Fruit fly (Drosophila melanogaster): ENCODE data around the gene Sf3b1.

Gene Sf3b1

DNA sequence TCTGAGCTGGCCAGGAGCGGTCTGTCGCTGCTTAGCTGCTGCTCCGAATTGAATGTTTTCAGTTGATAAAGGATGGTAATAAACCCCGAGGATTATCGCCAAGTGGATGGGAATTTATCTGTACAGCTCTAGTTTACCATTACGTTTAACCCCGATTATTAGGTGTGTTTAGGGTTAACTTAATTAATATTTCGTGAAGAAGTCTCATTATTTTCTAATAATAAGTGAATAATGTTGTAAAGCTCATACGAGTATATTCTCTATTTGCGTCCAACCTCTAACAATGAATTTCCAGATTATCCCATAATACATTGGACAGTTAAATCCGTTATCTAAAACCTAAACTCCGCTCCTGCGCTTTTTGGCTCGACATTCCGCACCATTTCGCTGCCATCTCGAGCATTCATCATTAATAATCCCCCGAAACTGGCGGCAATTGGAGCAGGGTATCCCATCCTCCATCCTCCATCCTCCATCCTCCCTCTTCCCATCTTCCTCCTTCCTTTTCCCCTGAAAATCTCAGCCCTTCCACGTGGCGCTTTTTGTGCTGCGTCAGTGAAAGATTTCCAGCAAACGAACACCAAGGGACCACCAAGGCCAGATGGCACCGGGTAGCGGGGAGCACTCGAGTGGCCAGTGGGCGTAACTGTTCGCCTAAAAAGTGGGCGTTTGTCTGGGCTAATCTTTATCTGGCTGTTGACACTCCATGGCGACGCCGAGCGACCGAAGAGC is 41.8 kb upstream of the Sf3b1 start:
- no peak for TF ChIP-seq Sin3A (optimal IDR thresholded peaks at IDR 0.05)
- TF ChIP-seq Myc (optimal IDR thresholded peaks at IDR 0.05) = no peak
- no peak for TF ChIP-seq h (optimal IDR thresholded peaks at IDR 0.05)
- no peak for TF ChIP-seq psq (optimal IDR thresholded peaks at IDR 0.05)
- TF ChIP-seq ttk (optimal IDR thresholded peaks at IDR 0.05) = no peak
- TF ChIP-seq insv (optimal IDR thresholded peaks at IDR 0.05) = no peak

DNA sequence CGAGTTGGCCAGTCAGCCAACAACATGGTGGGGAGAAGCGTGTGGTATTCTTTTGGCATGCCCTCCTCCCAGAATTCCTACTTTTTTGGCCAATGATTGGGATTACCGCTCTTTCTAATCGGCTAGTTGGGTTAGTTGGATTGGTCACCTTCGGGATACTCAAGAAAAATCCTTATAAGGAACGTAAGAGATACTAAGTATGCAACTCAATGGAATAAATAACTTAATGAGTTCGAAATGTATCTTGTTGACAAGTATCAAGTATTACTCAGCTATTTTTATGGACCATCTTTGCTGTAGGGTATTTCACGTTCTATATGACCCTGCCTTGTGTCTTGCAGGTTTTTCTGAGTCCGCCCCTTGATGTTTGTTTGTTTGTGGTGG is 41.2 kb upstream of the Sf3b1 start:
- no peak for TF ChIP-seq insv (optimal IDR thresholded peaks at IDR 0.05)
- no peak for TF ChIP-seq Myc (optimal IDR thresholded peaks at IDR 0.05)
- TF ChIP-seq Sin3A (optimal IDR thresholded peaks at IDR 0.05) = no peak
- no peak for TF ChIP-seq h (optimal IDR thresholded peaks at IDR 0.05)
- TF ChIP-seq psq (optimal IDR thresholded peaks at IDR 0.05) = no peak

DNA sequence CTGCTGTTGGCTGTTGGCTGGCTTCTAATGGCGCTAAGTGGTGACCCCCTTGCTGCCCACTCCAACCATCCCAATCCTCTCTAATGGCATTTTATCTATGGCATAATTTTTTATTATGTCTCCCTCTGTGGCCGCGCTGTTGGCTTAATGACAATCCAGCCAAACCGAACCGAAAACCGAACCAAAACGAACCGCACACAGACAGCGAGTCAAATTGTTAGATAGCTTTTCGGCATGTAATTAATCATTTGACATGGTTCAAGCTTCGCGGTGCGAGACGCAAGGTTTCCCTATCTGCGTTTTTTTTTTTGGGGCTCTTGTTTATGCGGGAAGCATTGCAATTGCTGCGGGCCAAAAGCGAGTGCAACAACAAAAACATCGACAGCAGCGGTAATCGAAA is 40.5 kb upstream of the Sf3b1 start:
- no peak for TF ChIP-seq ttk (optimal IDR thresholded peaks at IDR 0.05)
- no peak for TF ChIP-seq Sin3A (optimal IDR thresholded peaks at IDR 0.05)
- TF ChIP-seq psq (optimal IDR thresholded peaks at IDR 0.05) = no peak
- TF ChIP-seq h (optimal IDR thresholded peaks at IDR 0.05) = no peak
- no peak for TF ChIP-seq insv (optimal IDR thresholded peaks at IDR 0.05)
- no peak for TF ChIP-seq Myc (optimal IDR thresholded peaks at IDR 0.05)

DNA sequence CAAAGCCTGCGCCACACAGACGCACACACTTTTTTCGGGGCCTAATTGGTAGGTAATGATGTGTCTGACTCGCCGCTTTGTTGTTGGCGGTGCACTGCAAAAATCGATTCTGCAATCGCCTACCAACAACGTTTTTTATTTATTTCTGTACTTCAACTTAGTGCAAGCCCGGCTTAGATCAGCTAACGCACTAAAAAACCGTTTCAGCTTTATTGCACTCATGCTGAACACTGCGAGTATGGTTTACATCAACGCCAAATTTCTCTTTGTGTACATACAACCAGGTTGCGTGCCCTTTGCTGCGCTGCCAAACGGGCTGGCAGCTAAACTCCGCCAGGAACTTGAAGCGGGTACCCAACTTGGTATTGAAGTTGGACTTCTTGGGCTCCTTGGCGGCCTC is 37.9 kb upstream of the Sf3b1 start:
- TF ChIP-seq Myc (optimal IDR thresholded peaks at IDR 0.05) (no peak), ttk (optimal IDR thresholded peaks at IDR 0.05) (no peak), h (optimal IDR thresholded peaks at IDR 0.05) (no peak), insv (optimal IDR thresholded peaks at IDR 0.05) (no peak), psq (optimal IDR thresholded peaks at IDR 0.05) (no peak), Sin3A (optimal IDR thresholded peaks at IDR 0.05) (no peak)

DNA sequence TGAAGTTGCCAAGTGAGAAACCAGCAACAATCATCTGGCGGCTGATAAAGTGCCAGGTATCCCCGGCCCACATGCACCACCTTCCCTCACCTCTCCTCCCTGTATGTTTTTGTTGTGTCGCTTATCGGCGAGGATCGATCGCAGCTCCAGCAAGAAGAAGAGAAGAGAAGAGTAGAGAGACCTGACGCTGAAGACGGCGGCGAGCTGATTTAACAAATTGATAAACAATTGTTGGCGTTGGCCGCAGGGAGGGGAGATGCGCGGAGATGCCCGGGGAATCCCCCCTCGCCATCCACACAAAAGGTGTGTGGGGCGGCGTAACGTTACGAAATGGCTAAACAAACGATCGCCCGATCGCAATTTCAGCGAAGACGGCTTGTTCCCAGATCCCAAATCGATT is 34.4 kb upstream of the Sf3b1 start:
- no peak for TF ChIP-seq h (optimal IDR thresholded peaks at IDR 0.05)
- no peak for TF ChIP-seq Sin3A (optimal IDR thresholded peaks at IDR 0.05)
- TF ChIP-seq Myc (optimal IDR thresholded peaks at IDR 0.05) = no peak
- no peak for TF ChIP-seq psq (optimal IDR thresholded peaks at IDR 0.05)
- no peak for TF ChIP-seq ttk (optimal IDR thresholded peaks at IDR 0.05)
- no peak for TF ChIP-seq insv (optimal IDR thresholded peaks at IDR 0.05)

DNA sequence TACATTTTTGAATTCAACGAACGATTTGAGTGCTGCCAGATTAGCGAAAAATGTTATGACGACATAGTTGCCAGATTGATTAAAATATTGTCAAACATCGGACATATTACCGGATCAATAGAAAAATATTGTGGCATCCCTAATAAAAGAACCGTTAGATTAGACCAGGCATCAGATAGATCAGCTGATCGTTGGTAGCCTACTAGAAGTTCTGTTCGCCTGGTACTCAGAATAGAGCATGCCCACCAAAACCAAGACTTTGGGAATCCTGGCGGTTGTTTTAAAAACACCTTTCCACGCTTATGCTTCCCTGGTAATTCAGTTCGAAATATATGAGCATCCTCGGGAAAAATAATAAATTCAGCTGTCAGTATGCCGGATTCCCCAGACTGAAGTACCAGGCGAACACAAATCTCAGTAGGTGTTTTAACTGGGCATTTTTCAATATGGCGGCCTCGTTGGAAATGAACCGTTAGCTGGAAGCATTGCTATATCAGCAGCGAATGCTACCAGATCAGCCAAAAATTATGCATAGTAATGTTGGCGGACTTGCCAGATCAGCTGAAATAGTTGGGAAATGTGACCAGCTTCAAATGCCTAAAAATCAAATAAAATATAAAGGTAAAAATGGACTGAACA is 27.4 kb upstream of the Sf3b1 start:
- TF ChIP-seq Myc (optimal IDR thresholded peaks at IDR 0.05) (no peak), ttk (optimal IDR thresholded peaks at IDR 0.05) (no peak), insv (optimal IDR thresholded peaks at IDR 0.05) (no peak), h (optimal IDR thresholded peaks at IDR 0.05) (no peak), Sin3A (optimal IDR thresholded peaks at IDR 0.05) (no peak), psq (optimal IDR thresholded peaks at IDR 0.05) (no peak)

DNA sequence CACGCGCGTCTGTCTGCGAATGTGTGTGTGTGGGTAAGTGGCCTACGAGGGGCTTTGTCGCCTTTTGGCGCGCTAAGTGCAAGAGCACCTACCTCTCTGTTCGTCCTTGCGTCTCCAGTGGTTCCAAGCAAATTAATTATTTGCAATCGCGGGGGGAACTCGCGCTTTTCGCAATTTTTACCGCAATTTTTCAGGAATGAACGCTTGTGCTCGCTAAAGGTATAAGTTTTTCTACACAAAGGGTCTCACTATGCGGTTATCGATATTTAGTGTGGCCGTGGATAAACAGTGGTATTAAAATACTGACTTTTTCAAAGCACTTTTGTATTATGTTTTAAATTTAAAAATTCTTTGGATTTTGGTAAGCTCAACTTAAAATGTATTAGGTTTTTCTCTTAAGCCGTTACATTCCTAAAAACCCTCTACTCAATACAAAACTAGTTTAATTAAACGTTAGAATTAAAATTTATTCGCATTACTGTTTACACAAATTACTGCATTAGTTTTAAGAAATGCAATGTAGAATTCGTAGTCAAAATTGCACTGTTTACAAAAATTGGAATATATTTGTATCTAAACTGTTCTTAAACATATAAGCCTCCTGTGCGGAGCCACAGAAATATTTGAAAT is 25.7 kb upstream of the Sf3b1 start, which contains the start of gene lwr:
Gene lwr, minus strand, starts transcription at position 243 of the 630 bp plus-strand sequence.
- TF ChIP-seq ttk (optimal IDR thresholded peaks at IDR 0.05) (no peak), Myc (optimal IDR thresholded peaks at IDR 0.05) (no peak), Sin3A (optimal IDR thresholded peaks at IDR 0.05) (no peak), insv (optimal IDR thresholded peaks at IDR 0.05) (no peak)

DNA sequence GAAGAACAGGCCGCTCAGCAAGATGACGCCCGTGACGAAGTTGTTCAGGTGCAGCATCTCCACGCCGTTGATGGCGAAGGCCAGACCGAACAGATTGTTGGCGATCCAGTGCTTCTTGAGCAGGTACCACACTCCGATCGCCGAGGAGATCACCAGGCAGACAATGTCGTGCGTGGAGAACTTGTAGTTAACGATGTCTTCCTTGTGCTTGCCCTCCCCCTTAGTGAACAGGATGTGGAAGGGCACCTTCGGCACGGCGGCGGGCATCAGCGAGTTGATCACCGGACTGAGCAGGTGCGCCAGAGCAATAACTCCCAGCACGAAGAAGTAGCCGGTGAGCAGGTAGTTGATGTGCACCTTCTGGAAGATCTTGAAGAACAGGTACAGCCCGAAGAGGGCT is 24.3 kb upstream of the Sf3b1 start:
- no peak for TF ChIP-seq Sin3A (optimal IDR thresholded peaks at IDR 0.05)
- TF ChIP-seq ttk (optimal IDR thresholded peaks at IDR 0.05) = peak; percentile 97

DNA sequence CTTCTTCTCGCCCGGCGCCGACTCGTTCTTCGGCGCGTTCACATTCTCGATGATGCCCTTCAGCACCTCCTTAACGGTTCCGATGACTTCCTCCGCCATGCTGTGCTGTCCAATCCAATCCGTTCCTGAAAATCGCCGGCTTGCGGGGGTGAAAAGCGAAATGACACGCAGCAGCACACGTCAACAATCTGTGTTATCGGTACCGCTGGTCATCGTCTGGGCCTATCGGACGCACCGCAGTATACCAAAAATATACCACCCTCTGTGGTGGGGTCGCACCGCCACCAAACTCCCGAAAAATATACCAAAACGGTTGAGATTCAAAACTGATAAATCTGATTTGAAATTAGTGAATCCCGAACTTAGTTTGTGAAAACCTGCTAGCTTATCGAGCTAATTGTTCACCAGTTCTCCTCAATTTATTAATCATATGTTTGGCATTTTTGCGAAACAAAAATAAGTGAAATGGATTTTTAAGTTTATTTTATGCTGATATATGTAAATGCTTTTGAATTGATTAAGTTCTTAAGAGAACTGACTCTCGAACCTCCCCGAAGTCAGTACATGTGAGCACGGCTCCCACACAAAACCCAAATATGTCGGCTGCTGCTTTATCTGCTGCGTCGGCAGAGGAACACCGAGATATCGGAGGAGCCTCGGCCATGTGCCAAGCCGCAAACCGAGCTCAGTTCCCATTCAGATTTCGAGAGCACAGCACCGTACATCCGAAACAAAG is 23.5 kb upstream of the Sf3b1 start, which contains the start of the genes Spp and nAChRbeta3:
Gene Spp, minus strand, starts transcription at position 210 of the 736 bp plus-strand sequence.
Gene nAChRbeta3, plus strand, starts transcription at position 686 of the 736 bp plus-strand sequence.
- TF ChIP-seq psq (optimal IDR thresholded peaks at IDR 0.05) = no peak
- TF ChIP-seq ttk (optimal IDR thresholded peaks at IDR 0.05) = no peak
- TF ChIP-seq Myc (optimal IDR thresholded peaks at IDR 0.05) = no peak
- no peak for TF ChIP-seq insv (optimal IDR thresholded peaks at IDR 0.05)
- no peak for TF ChIP-seq h (optimal IDR thresholded peaks at IDR 0.05)
- TF ChIP-seq Sin3A (optimal IDR thresholded peaks at IDR 0.05) = no peak

DNA sequence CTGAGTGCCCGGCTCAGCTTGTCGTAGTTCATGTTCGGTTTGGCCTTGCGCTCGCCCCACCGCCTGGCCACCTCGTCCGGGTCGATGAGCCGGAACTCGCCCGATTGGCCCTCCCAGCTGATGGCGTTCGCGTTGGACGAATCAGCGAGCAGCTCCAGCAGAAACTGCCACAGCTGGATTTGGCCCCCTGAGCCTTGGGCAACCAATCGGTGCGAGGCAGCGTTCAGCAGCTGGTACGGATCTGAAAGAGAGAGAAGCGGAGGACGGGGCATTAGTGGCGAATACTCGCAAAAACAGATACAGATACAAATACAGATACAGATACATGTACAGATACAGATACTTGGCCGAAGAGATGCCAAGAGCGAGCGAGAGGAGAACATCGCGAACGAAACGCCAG is 20.2 kb upstream of the Sf3b1 start:
- no peak for TF ChIP-seq Sin3A (optimal IDR thresholded peaks at IDR 0.05)
- no peak for TF ChIP-seq ttk (optimal IDR thresholded peaks at IDR 0.05)
- TF ChIP-seq h (optimal IDR thresholded peaks at IDR 0.05) = no peak
- TF ChIP-seq Myc (optimal IDR thresholded peaks at IDR 0.05) = no peak
- no peak for TF ChIP-seq psq (optimal IDR thresholded peaks at IDR 0.05)
- no peak for TF ChIP-seq insv (optimal IDR thresholded peaks at IDR 0.05)

DNA sequence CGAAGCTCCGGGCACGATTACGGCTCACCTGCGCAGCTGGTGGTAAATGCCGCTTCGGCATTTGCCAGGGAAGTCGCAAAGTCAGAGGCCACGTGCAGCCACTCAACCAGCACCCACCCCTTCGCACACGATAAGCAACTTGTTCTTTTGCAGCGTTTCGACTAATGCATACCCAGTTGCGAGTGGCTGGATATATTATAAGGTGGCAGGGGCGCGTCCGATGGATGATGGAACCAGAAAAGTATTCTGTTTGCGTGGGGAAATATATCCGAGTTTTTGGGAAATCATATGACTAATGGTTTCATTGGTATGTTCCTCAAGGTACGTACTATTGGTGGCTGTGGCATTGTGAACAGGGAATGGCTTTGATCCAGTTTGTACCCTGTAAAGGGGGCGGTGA is 18.5 kb upstream of the Sf3b1 start:
- TF ChIP-seq Sin3A (optimal IDR thresholded peaks at IDR 0.05) = no peak
- TF ChIP-seq h (optimal IDR thresholded peaks at IDR 0.05) = no peak
- TF ChIP-seq psq (optimal IDR thresholded peaks at IDR 0.05) = no peak
- no peak for TF ChIP-seq Myc (optimal IDR thresholded peaks at IDR 0.05)
- no peak for TF ChIP-seq ttk (optimal IDR thresholded peaks at IDR 0.05)

DNA sequence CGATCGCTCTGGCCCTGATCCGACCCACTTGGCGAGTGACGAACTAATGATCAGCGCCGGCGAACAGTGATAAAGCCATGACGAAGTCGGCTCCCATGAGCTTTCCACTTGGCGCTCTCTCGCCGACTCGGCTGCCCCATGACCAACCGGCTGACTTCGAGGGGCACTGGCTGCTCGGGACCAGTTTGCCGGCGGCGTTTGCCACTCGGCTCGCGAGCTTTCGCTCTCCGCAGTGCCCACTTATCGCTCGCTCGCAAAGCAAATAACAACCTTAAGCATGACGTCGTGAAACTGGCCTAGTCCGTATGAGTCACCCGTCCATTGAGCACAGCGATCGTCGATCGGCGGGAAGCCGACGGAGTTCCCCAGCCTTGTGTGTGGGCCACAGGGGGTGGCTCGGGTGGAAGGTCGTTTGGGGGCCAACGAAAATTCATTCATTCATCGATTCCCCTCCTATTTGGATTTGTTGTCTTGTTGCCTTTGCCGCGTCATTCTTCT is 15.7 kb upstream of the Sf3b1 start, which contains the start of gene Ets21C:
Gene Ets21C, minus strand, starts transcription at position 492 of the 498 bp plus-strand sequence.
- TF ChIP-seq insv (optimal IDR thresholded peaks at IDR 0.05) (peak; percentile 21), Myc (optimal IDR thresholded peaks at IDR 0.05) (no peak)

Measured in Kc167 (cell line).